Fruit fly (Drosophila melanogaster): ENCODE measurements around the gene CG4511.

Gene CG4511

dm6 chr3R:10881824-10882559, 27.7 kb downstream of the CG4511 start, which contains the start of gene Tpc1 (continued):
- TF ChIP-seq Med (GFP tag) (peak; percentile 82), CG1529 (GFP tag; optimal IDR thresholded peaks at IDR 0.05) (no peak), Xbp1 (GFP tag; optimal IDR thresholded peaks at IDR 0.05) (peak; percentile 57), kah (GFP tag; optimal IDR thresholded peaks at IDR 0.05) (no peak), Drgx (GFP tag; IDR thresholded peaks at IDR 0.05) (no peak), CG2129 (GFP tag; IDR thresholded peaks at IDR 0.05; ENCODE audit: partially characterized antibody) (peak; percentile 90), grau (tag; optimal IDR thresholded peaks at IDR 0.05) (peak; percentile 46), CG1024 (GFP tag; IDR thresholded peaks at IDR 0.05) (0 out of 2 replicates have a peak, but pooled peaks have one; percentile 18), ems (GFP tag; optimal IDR thresholded peaks at IDR 0.05) (peak; percentile 43), lab (GFP tag; optimal IDR thresholded peaks at IDR 0.05) (peak; percentile 24), Opbp (GFP tag; IDR thresholded peaks at IDR 0.05; ENCODE audit: partially characterized antibody) (peak; percentile 69), Hr3 (GFP tag; optimal IDR thresholded peaks at IDR 0.05) (peak; percentile 23), CG18619 (GFP tag; optimal IDR thresholded peaks at IDR 0.05) (peak; percentile 25), CG10267 (tag; optimal IDR thresholded peaks at IDR 0.05) (peak; percentile 55), kni (GFP tag; optimal IDR thresholded peaks at IDR 0.05) (peak; percentile 59), CG17612 (GFP tag; IDR thresholded peaks at IDR 0.05) (no peak), Blimp-1 (GFP tag; optimal IDR thresholded peaks at IDR 0.05) (peak; percentile 83), shn (GFP tag; optimal IDR thresholded peaks at IDR 0.05) (peak; percentile 10), CG18011 (GFP tag; optimal IDR thresholded peaks at IDR 0.05) (no peak), oc (tag; optimal IDR thresholded peaks at IDR 0.05) (peak; percentile 1), lilli (GFP tag; optimal IDR thresholded peaks at IDR 0.05) (peak; percentile 74), Mrtf (GFP tag; IDR thresholded peaks at IDR 0.05) (no peak), CG32532 (GFP tag; IDR thresholded peaks at IDR 0.05) (peak; percentile 46; the same call in 1 of the 2 replicates), CG34376 (GFP tag; optimal IDR thresholded peaks at IDR 0.05) (peak; percentile 51), CG6791 (GFP tag; IDR thresholded peaks at IDR 0.05; ENCODE audit: partially characterized antibody) (peak; percentile 70), Ptx1 (GFP tag; IDR thresholded peaks at IDR 0.05) (peak; percentile 41), slou (GFP tag; optimal IDR thresholded peaks at IDR 0.05) (no peak), zfh2 (GFP tag; optimal IDR thresholded peaks at IDR 0.05) (peak; percentile 41), Sin3A (optimal IDR thresholded peaks at IDR 0.05) (peak; percentile 79), Hsf (GFP tag; optimal IDR thresholded peaks at IDR 0.05) (peak; percentile 57), twi (tag; optimal IDR thresholded peaks at IDR 0.05) (peak; percentile 14), Abd-B (GFP tag; optimal IDR thresholded peaks at IDR 0.05) (peak; percentile 48), pros (GFP tag; optimal IDR thresholded peaks at IDR 0.05) (peak; percentile 90), row (GFP tag; IDR thresholded peaks at IDR 0.05) (peak; percentile 93), mam (GFP tag; optimal IDR thresholded peaks at IDR 0.05) (peak; percentile 55), tll (GFP tag; optimal IDR thresholded peaks at IDR 0.05) (peak in 1 of 2 experiments; percentile 1), CG18764 (GFP tag; optimal IDR thresholded peaks at IDR 0.05) (no peak), crp (GFP tag; optimal IDR thresholded peaks at IDR 0.05) (peak; percentile 85 to 97), CG13123 (GFP tag; optimal IDR thresholded peaks at IDR 0.05) (no peak), Bdp1 (GFP tag; optimal IDR thresholded peaks at IDR 0.05) (peak; percentile 37), bsh (GFP tag; optimal IDR thresholded peaks at IDR 0.05) (peak in 1 of 2 experiments; percentile 12), CG13894 (tag; optimal IDR thresholded peaks at IDR 0.05) (peak; percentile 35), hth (optimal IDR thresholded peaks at IDR 0.05) (no peak), Ets65A (GFP tag) (peak; percentile 49), prd (optimal IDR thresholded peaks at IDR 0.05) (no peak), prd (GFP tag; IDR thresholded peaks at IDR 0.05) (peak; percentile 29; the same call in 1 of the 3 replicates), so (GFP tag; IDR thresholded peaks at IDR 0.05) (no peak), dpn (GFP tag; optimal IDR thresholded peaks at IDR 0.05) (peak; percentile 16 to 44), phol (tag; optimal IDR thresholded peaks at IDR 0.05) (peak; percentile 59)

All from whole organism, embryonic.